Worm (Caenorhabditis elegans): ENCODE data around the gene rif-1.2.
A peak's percentile ranks its signal among the peaks of the same experiment; 100 is the strongest.

Gene rif-1.2

DNA sequence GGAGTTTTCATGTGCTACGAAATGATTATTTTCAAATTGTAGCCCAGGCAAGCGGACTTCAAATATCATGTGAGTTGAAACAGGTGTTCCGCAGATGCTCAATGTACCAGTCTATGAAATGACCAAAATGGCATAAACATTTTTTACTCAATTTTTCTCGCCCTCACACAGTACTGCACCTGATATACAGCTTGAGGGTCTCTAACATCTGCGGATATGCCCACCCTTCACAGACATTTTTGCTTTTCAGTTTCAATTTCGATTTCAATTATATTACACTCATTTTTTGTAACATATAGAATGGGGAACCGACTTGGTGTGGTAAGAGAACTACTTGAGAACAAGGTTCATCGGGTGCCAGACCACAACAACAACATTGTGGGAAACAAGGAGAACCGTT is 24.5 kb downstream of the rif-1.2 start, which contains the start of gene F42F12.11:
F42F12.11 (plus strand) TSS at position 301 of the 400 bp plus-strand sequence.
- TF ChIP-seq snpc-4 (tag; optimal IDR thresholded peaks at IDR 0.05) (no peak), irx-1 (tag; optimal IDR thresholded peaks at IDR 0.05) (no peak), unc-62 (GFP tag; optimal IDR thresholded peaks at IDR 0.05) (no peak), nhr-76 (tag; optimal IDR thresholded peaks at IDR 0.05) (no peak), nhr-20 (tag; optimal IDR thresholded peaks at IDR 0.05) (no peak), nhr-85 (tag) (no peak), tbx-2 (tag; optimal IDR thresholded peaks at IDR 0.05) (no peak), unc-30 (tag; optimal IDR thresholded peaks at IDR 0.05) (no peak), egl-27 (tag; optimal IDR thresholded peaks at IDR 0.05) (no peak), nhr-77 (tag; optimal IDR thresholded peaks at IDR 0.05) (no peak), lir-3 (tag; optimal IDR thresholded peaks at IDR 0.05; ENCODE audit: poor library complexity) (no peak), pax-3 (tag; optimal IDR thresholded peaks at IDR 0.05) (no peak), fkh-10 (GFP tag; optimal IDR thresholded peaks at IDR 0.05) (no peak), nhr-84 (tag; optimal IDR thresholded peaks at IDR 0.05) (no peak)

DNA sequence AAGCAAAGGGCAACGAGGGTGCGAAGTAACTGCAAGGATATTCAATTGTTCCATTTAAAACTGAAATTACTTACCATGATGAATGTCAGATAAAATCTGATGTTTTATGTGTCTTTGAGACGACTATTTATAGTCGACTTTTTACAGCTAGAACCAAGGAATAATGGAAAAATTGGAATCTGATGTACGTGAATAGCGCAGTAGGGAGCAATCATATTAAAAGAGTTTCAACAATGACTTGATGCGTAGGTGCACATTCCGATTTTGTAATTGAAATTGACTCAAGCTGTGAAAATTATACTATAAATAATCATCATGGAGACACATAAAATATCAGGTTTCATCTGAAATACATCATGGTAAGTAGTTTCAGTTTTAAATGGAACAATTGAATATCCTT is 27.9 kb downstream of the rif-1.2 start, which contains the start of the genes nspc-9 and nspc-10:
nspc-9 (minus strand) TSS at position 101 of the 400 bp plus-strand sequence.
nspc-10 (plus strand) TSS at position 331 of the 400 bp plus-strand sequence.
- TF ChIP-seq nhr-85 (tag) = no peak
- TF ChIP-seq elt-3 (tag; optimal IDR thresholded peaks at IDR 0.05) = no peak
- TF ChIP-seq ceh-90 (tag; optimal IDR thresholded peaks at IDR 0.05) = no peak
- no peak for TF ChIP-seq dsc-1 (tag; optimal IDR thresholded peaks at IDR 0.05)
- no peak for TF ChIP-seq fkh-8 (tag; optimal IDR thresholded peaks at IDR 0.05)
- no peak for TF ChIP-seq nhr-19 (GFP tag; conservative IDR thresholded peaks at IDR 0.05)
- TF ChIP-seq unc-86 (tag; optimal IDR thresholded peaks at IDR 0.05) = no peak
- no peak for TF ChIP-seq C04F5.9 (tag; optimal IDR thresholded peaks at IDR 0.05)
- no peak for TF ChIP-seq ceh-8 (GFP tag; optimal IDR thresholded peaks at IDR 0.05)
- TF ChIP-seq unc-30 (tag; optimal IDR thresholded peaks at IDR 0.05) = no peak
- TF ChIP-seq lin-15B (tag; optimal IDR thresholded peaks at IDR 0.05) = no peak
- TF ChIP-seq C34B4.2 (tag; optimal IDR thresholded peaks at IDR 0.05) = no peak
- no peak for TF ChIP-seq nhr-28 (tag; optimal IDR thresholded peaks at IDR 0.05)
- TF ChIP-seq fos-1 (tag; optimal IDR thresholded peaks at IDR 0.05) = no peak
- TF ChIP-seq fkh-10 (GFP tag; optimal IDR thresholded peaks at IDR 0.05) = no peak
- TF ChIP-seq lir-3 (tag; optimal IDR thresholded peaks at IDR 0.05; ENCODE audit: poor library complexity) = no peak
- TF ChIP-seq pqm-1 (tag; optimal IDR thresholded peaks at IDR 0.05) = no peak
- no peak for TF ChIP-seq ets-5 (GFP tag; IDR thresholded peaks at IDR 0.05)

DNA sequence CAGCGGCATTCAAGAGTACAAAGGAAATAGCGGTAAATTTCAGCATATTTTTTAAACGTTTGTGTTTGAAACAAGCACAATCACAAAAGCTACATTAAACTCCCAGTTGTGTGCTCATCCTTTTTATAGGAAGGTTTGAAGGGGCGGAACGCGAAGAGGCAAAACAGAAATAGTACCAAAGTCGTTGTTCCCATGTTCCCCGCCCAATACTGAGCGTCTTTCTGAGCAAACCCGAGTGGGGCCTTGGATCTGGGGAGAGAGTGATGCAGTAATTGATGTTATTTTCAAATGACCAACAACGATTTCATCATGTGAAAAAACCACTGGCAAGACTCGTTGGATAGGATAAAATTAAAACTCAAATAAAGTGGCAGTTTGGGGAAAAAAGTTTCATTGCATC is 29.9 kb downstream of the rif-1.2 start, which contains the start of gene zig-2:
zig-2 (minus strand) TSS at position 101 of the 400 bp plus-strand sequence.
- TF ChIP-seq nhr-85 (tag) (no peak), pag-3 (tag; optimal IDR thresholded peaks at IDR 0.05; ENCODE audit: borderline replicate concordance, insufficient read depth) (no peak), isw-1 (GFP tag; IDR thresholded peaks at IDR 0.05) (no peak), lir-3 (tag; optimal IDR thresholded peaks at IDR 0.05; ENCODE audit: poor library complexity) (no peak), nhr-12 (tag; optimal IDR thresholded peaks at IDR 0.05) (no peak), skn-1 (tag; optimal IDR thresholded peaks at IDR 0.05) (no peak), ceh-90 (tag; optimal IDR thresholded peaks at IDR 0.05) (no peak), ceh-63 (GFP tag; optimal IDR thresholded peaks at IDR 0.05) (no peak)

DNA sequence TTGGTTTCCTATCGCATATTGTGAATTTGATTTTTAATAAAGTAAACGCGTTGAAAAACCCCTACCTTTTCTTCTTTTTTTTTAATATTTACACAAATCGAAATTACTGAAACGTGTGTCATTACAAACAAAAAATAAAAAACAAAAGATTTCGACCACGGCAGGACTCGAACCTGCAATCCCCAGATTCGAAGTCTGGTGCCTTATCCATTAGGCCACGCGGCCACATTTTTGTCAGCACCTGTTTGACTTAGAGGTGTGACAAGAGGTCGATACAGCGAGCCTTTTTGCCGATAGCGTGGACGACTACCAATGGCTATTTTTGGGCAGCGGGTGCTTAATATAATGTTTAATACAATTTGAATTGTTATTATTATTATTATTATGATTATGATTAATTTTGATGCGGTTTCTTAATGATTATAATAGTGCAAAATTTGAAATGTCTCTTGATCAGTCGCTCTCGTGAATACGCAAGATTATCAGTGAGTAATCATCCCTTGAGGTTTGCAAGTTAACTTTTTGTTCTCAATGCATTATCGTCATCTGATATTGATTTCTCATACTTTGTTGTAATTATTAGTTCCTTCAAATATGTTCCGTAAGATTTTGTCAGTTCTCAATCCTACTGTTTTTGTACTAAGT is 33.3 kb downstream of the rif-1.2 start, which contains the start of gene srd-44:
srd-44 (plus strand) TSS at position 595 of the 645 bp plus-strand sequence.
- TF ChIP-seq nhr-47 (tag; optimal IDR thresholded peaks at IDR 0.05) (peak; percentile 13), snu-23 (GFP tag; optimal IDR thresholded peaks at IDR 0.05) (peak; percentile 50), nhr-85 (tag) (peak; percentile 40), lir-3 (tag; optimal IDR thresholded peaks at IDR 0.05; ENCODE audit: poor library complexity) (peak; percentile 48), nhr-28 (tag; optimal IDR thresholded peaks at IDR 0.05) (no peak), nhr-20 (tag; optimal IDR thresholded peaks at IDR 0.05) (peak; percentile 29), nhr-71 (tag; optimal IDR thresholded peaks at IDR 0.05) (peak; percentile 31), elt-3 (tag; optimal IDR thresholded peaks at IDR 0.05) (no peak), aly-2 (tag; optimal IDR thresholded peaks at IDR 0.05) (no peak), nhr-19 (GFP tag; conservative IDR thresholded peaks at IDR 0.05) (0 out of 2 replicates have a peak, but pooled peaks have one; percentile 10), C16A3.4 (tag; optimal IDR thresholded peaks at IDR 0.05) (peak; percentile 19), nhr-90 (tag; optimal IDR thresholded peaks at IDR 0.05; ENCODE audit: poor library complexity) (peak; percentile 33), efl-1 (optimal IDR thresholded peaks at IDR 0.05) (no peak), efl-1 (GFP tag; optimal IDR thresholded peaks at IDR 0.05 in 1 of 2) (peak in 1 of 2 experiments; percentile 58), efl-3 (GFP tag; optimal IDR thresholded peaks at IDR 0.05) (no peak), ets-5 (GFP tag; IDR thresholded peaks at IDR 0.05) (no peak)
